Worm (Caenorhabditis elegans) whole organism, early embryonic: ENCODE data around the gene F35B12.10.

Experiments
- B0310.2 ChIP-seq: sonication (generic microtip); optimal IDR thresholded peaks from 2 replicates; lab custom pipeline; 2016; ENCODE audit warnings: mild to moderate bottlenecking, missing genetic modification characterization, missing compliant biosample characterization
- F13C5.2 ChIP-seq: sonication (generic microtip); optimal IDR thresholded peaks from 2 replicates; lab custom pipeline; 2017; ENCODE audit warnings: mild to moderate bottlenecking, missing genetic modification characterization, inconsistent platforms, missing compliant biosample characterization
- ama-1 ChIP-seq: fragments of 150-350 bp; optimal IDR thresholded peaks from 2 replicates; lab custom pipeline; 2014
- ets-7 ChIP-seq: sonication (generic microtip); optimal IDR thresholded peaks from 2 replicates; lab custom pipeline; 2016; ENCODE audit warnings: missing genotype, missing genetic modification characterization, missing compliant biosample characterization
- hmbx-1 ChIP-seq: sonication (generic microtip); optimal IDR thresholded peaks from 2 replicates; lab custom pipeline; 2016; ENCODE audit warnings: mild to moderate bottlenecking, missing genetic modification characterization, missing compliant biosample characterization
- hnd-1 ChIP-seq: sonication (generic microtip); optimal IDR thresholded peaks from 2 replicates; lab custom pipeline; 2016; ENCODE audit warnings: missing genetic modification characterization, missing compliant biosample characterization
- tbx-11 ChIP-seq: fragments of 200-800 bp; sonication (Bioruptor generic); IDR thresholded peaks from 2 replicates; pipeline ENCODE4 v1.3.6; 2022; ENCODE audit warnings: missing genetic modification characterization, missing compliant biosample characterization

- TF ChIP-seq hnd-1 (tag; lab: Kevin White, UChicago) = no peak
- TF ChIP-seq hmbx-1 (tag; lab: Kevin White, UChicago) = no peak
- no peak for TF ChIP-seq ama-1 (lab: Kevin White, UChicago)
- no peak for TF ChIP-seq F13C5.2 (tag; lab: Kevin White, UChicago)
- no peak for TF ChIP-seq B0310.2 (tag; lab: Kevin White, UChicago)
- no peak for TF ChIP-seq tbx-11 (GFP tag; lab: Robert Waterston, UW)
- no peak for TF ChIP-seq ets-7 (tag; lab: Kevin White, UChicago)
Measured at ce11 chrV:11631128-11631527, 2.1 kb upstream of the F35B12.10 start.
